Fruit fly (Drosophila melanogaster): ENCODE results near the gene Arr2.

Gene Arr2

dm6 chr3L:8669847-8670622 lies 21.3 kb upstream of the Arr2 start:
- TF ChIP-seq psq (optimal IDR thresholded peaks at IDR 0.05) = no peak

dm6 chr3L:8669087-8669486 lies 20.4 kb upstream of the Arr2 start:
- no peak for TF ChIP-seq psq (optimal IDR thresholded peaks at IDR 0.05)
- no peak for TF ChIP-seq insv (optimal IDR thresholded peaks at IDR 0.05)
- TF ChIP-seq h (optimal IDR thresholded peaks at IDR 0.05) = no peak
- TF ChIP-seq ttk (optimal IDR thresholded peaks at IDR 0.05) = no peak
- TF ChIP-seq Sin3A (optimal IDR thresholded peaks at IDR 0.05) = no peak
- TF ChIP-seq Myc (optimal IDR thresholded peaks at IDR 0.05) = no peak

- TF ChIP-seq h (optimal IDR thresholded peaks at IDR 0.05) (no peak), Myc (optimal IDR thresholded peaks at IDR 0.05) (no peak), Sin3A (optimal IDR thresholded peaks at IDR 0.05) (no peak), insv (optimal IDR thresholded peaks at IDR 0.05) (no peak), ttk (optimal IDR thresholded peaks at IDR 0.05) (no peak), psq (optimal IDR thresholded peaks at IDR 0.05) (no peak)
Observed at dm6 chr3L:8667809-8668593, 19.3 kb upstream of the Arr2 start.

dm6 chr3L:8666098-8666497 lies 17.4 kb upstream of the Arr2 start:
- no peak for TF ChIP-seq h (optimal IDR thresholded peaks at IDR 0.05)
- no peak for TF ChIP-seq insv (optimal IDR thresholded peaks at IDR 0.05)
- TF ChIP-seq Myc (optimal IDR thresholded peaks at IDR 0.05) = no peak
- no peak for TF ChIP-seq Sin3A (optimal IDR thresholded peaks at IDR 0.05)
- TF ChIP-seq psq (optimal IDR thresholded peaks at IDR 0.05) = no peak

dm6 chr3L:8661793-8662669 lies 13.3 kb upstream of the Arr2 start:
- TF ChIP-seq ttk (optimal IDR thresholded peaks at IDR 0.05) (no peak), psq (optimal IDR thresholded peaks at IDR 0.05) (no peak), Sin3A (optimal IDR thresholded peaks at IDR 0.05) (no peak), insv (optimal IDR thresholded peaks at IDR 0.05) (no peak), Myc (optimal IDR thresholded peaks at IDR 0.05) (no peak), h (optimal IDR thresholded peaks at IDR 0.05) (no peak)

- TF ChIP-seq ttk (optimal IDR thresholded peaks at IDR 0.05) (no peak), h (optimal IDR thresholded peaks at IDR 0.05) (no peak), Sin3A (optimal IDR thresholded peaks at IDR 0.05) (no peak), psq (optimal IDR thresholded peaks at IDR 0.05) (no peak), insv (optimal IDR thresholded peaks at IDR 0.05) (no peak), Myc (optimal IDR thresholded peaks at IDR 0.05) (no peak)
Observed at dm6 chr3L:8660800-8661199, 12.1 kb upstream of the Arr2 start.

dm6 chr3L:8659601-8660000 lies 10.9 kb upstream of the Arr2 start:
- TF ChIP-seq psq (optimal IDR thresholded peaks at IDR 0.05) (no peak), h (optimal IDR thresholded peaks at IDR 0.05) (no peak), insv (optimal IDR thresholded peaks at IDR 0.05) (no peak), Sin3A (optimal IDR thresholded peaks at IDR 0.05) (no peak), Myc (optimal IDR thresholded peaks at IDR 0.05) (no peak), ttk (optimal IDR thresholded peaks at IDR 0.05) (no peak)

- TF ChIP-seq insv (optimal IDR thresholded peaks at IDR 0.05) (no peak), ttk (optimal IDR thresholded peaks at IDR 0.05) (no peak), Sin3A (optimal IDR thresholded peaks at IDR 0.05) (no peak), psq (optimal IDR thresholded peaks at IDR 0.05) (no peak)
Observed at dm6 chr3L:8657787-8658186, 9.1 kb upstream of the Arr2 start.

- TF ChIP-seq Myc (optimal IDR thresholded peaks at IDR 0.05) (no peak), psq (optimal IDR thresholded peaks at IDR 0.05) (no peak), ttk (optimal IDR thresholded peaks at IDR 0.05) (no peak), Sin3A (optimal IDR thresholded peaks at IDR 0.05) (no peak), insv (optimal IDR thresholded peaks at IDR 0.05) (no peak), h (optimal IDR thresholded peaks at IDR 0.05) (no peak)
Observed at dm6 chr3L:8657429-8657754, 8.7 kb upstream of the Arr2 start.

dm6 chr3L:8656725-8657428 lies 8.1 kb upstream of the Arr2 start:
- TF ChIP-seq ttk (optimal IDR thresholded peaks at IDR 0.05) (no peak), insv (optimal IDR thresholded peaks at IDR 0.05) (no peak), Sin3A (optimal IDR thresholded peaks at IDR 0.05) (no peak), Myc (optimal IDR thresholded peaks at IDR 0.05) (no peak), h (optimal IDR thresholded peaks at IDR 0.05) (no peak), psq (optimal IDR thresholded peaks at IDR 0.05) (no peak)

dm6 chr3L:8655217-8655896 lies 6.6 kb upstream of the Arr2 start:
- no peak for TF ChIP-seq ttk (optimal IDR thresholded peaks at IDR 0.05)
- TF ChIP-seq h (optimal IDR thresholded peaks at IDR 0.05) = no peak
- no peak for TF ChIP-seq Sin3A (optimal IDR thresholded peaks at IDR 0.05)
- TF ChIP-seq insv (optimal IDR thresholded peaks at IDR 0.05) = no peak
- TF ChIP-seq psq (optimal IDR thresholded peaks at IDR 0.05) = no peak
- TF ChIP-seq Myc (optimal IDR thresholded peaks at IDR 0.05) = no peak

All from Kc167 (cell line).